Worm (Caenorhabditis elegans): Measurements from ENCODE around the gene R53.4.

R53.4 gene

ce11 chrII:9934570-9934969 lies 33.3 kb downstream of the R53.4 start:
- no peak for TF ChIP-seq nhr-11 (tag; optimal IDR thresholded peaks at IDR 0.05)
- TF ChIP-seq ceh-88 (GFP tag; IDR thresholded peaks at IDR 0.05): no peak
- TF ChIP-seq hlh-17 (GFP tag; optimal IDR thresholded peaks at IDR 0.05; ENCODE audit: borderline replicate concordance): peak; percentile 28
- no peak for TF ChIP-seq mef-2 (tag; optimal IDR thresholded peaks at IDR 0.05)

ce11 chrII:9933947-9934383 lies 33.9 kb downstream of the R53.4 start:
- TF ChIP-seq fkh-8 (tag; optimal IDR thresholded peaks at IDR 0.05): no peak
- no peak for TF ChIP-seq isw-1 (GFP tag; IDR thresholded peaks at IDR 0.05)
- peak; percentile 59 for TF ChIP-seq aly-2 (tag; optimal IDR thresholded peaks at IDR 0.05)
- no peak for TF ChIP-seq zip-4 (GFP tag; optimal IDR thresholded peaks at IDR 0.05)
- TF ChIP-seq skn-1 (tag; optimal IDR thresholded peaks at IDR 0.05): no peak
- TF ChIP-seq ztf-11 (tag; optimal IDR thresholded peaks at IDR 0.05): no peak
- TF ChIP-seq nhr-47 (tag; optimal IDR thresholded peaks at IDR 0.05): peak; percentile 48
- no peak for TF ChIP-seq nhr-28 (tag; optimal IDR thresholded peaks at IDR 0.05)
- no peak for TF ChIP-seq lin-14 (GFP tag; optimal IDR thresholded peaks at IDR 0.05)
- TF ChIP-seq ceh-63 (GFP tag; optimal IDR thresholded peaks at IDR 0.05): no peak
- TF ChIP-seq ama-1 (optimal IDR thresholded peaks at IDR 0.05): peak; percentile 77
- TF ChIP-seq pag-3 (tag; optimal IDR thresholded peaks at IDR 0.05; ENCODE audit: borderline replicate concordance, insufficient read depth): no peak
- no peak for TF ChIP-seq efl-1 (optimal IDR thresholded peaks at IDR 0.05)
- TF ChIP-seq efl-1 (GFP tag; optimal IDR thresholded peaks at IDR 0.05 in 1 of 2): peak in 1 of 2 experiments; percentile 88
- peak; percentile 42 for TF ChIP-seq nhr-71 (tag; optimal IDR thresholded peaks at IDR 0.05)
- no peak for TF ChIP-seq snpc-4 (tag; optimal IDR thresholded peaks at IDR 0.05)
- peak in 1 of 3 experiments; percentile 4 for TF ChIP-seq dpl-1 (GFP tag; optimal IDR thresholded peaks at IDR 0.05)
- no peak for TF ChIP-seq mdl-1 (tag; optimal IDR thresholded peaks at IDR 0.05)
- TF ChIP-seq ceh-82 (tag; optimal IDR thresholded peaks at IDR 0.05): no peak
- TF ChIP-seq F16B12.6 (tag; optimal IDR thresholded peaks at IDR 0.05): no peak
- peak; percentile 54 for TF ChIP-seq rnt-1 (tag; optimal IDR thresholded peaks at IDR 0.05)
- no peak for TF ChIP-seq unc-98 (GFP tag; IDR thresholded peaks at IDR 0.05)
- no peak for TF ChIP-seq nhr-76 (tag; optimal IDR thresholded peaks at IDR 0.05)
- TF ChIP-seq lin-35 (GFP tag; optimal IDR thresholded peaks at IDR 0.05): peak in 1 of 2 experiments; percentile 1
- no peak for TF ChIP-seq Y116A8C.19 (tag; optimal IDR thresholded peaks at IDR 0.05; ENCODE audit: borderline replicate concordance)
- TF ChIP-seq hlh-17 (GFP tag; optimal IDR thresholded peaks at IDR 0.05; ENCODE audit: borderline replicate concordance): peak; percentile 24
- TF ChIP-seq ceh-88 (GFP tag; IDR thresholded peaks at IDR 0.05): no peak
- peak; percentile 74 for TF ChIP-seq nhr-85 (tag)
- no peak for TF ChIP-seq unc-86 (tag; optimal IDR thresholded peaks at IDR 0.05)
- peak; percentile 48 for TF ChIP-seq snu-23 (GFP tag; optimal IDR thresholded peaks at IDR 0.05)
- TF ChIP-seq lin-39 (tag; optimal IDR thresholded peaks at IDR 0.05): no peak
- TF ChIP-seq tlp-1 (tag; optimal IDR thresholded peaks at IDR 0.05): no peak
- TF ChIP-seq nhr-20 (tag; optimal IDR thresholded peaks at IDR 0.05): peak; percentile 14
- no peak for TF ChIP-seq unc-130 (tag; optimal IDR thresholded peaks at IDR 0.05)
- TF ChIP-seq nhr-90 (tag; optimal IDR thresholded peaks at IDR 0.05; ENCODE audit: poor library complexity): peak; percentile 58
- TF ChIP-seq grh-1 (GFP tag; IDR thresholded peaks at IDR 0.05): no peak

ce11 chrII:9931476-9931875 lies 36.4 kb downstream of the R53.4 start, which contains the start of gene pho-11:
Gene pho-11 (plus strand): TSS chrII:9931849.
- TF ChIP-seq elt-2 (tag; optimal IDR thresholded peaks at IDR 0.05) (peak; percentile 64), nhr-76 (tag; optimal IDR thresholded peaks at IDR 0.05) (no peak)

Measured in whole organism, L1 larva.